Fruit fly (Drosophila melanogaster): ENCODE results near the gene CG34140.

CG34140 gene

DNA sequence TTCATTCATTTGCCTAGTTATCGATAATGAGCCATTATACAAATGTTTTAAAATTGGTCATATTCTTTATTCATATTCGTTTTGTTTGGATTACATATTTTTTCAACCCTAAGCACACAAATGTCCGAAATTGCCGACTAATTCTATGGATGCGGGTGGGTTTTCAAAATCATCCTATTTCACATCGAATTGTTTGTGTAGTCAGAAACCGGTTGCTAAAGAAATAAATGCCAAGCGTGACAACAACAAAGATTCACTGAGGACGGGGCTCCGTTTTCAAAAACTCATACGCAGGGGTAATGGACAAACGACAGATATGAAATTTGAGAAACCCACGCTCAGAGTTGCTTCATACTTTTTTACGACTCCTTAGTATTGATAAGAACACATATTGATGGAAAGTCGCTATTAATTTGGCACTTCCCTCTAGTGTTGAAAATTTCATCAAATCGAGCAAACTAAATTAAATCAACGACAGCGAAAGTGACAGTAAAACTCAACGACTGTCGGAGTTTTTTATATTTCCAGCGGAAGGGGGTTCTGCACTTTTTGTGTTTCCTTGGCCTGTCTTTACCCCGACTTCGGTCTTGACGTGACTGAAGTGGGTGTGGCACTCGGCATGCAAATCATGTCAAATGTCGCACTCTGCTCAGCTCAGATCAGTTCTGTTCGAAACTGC is 24.7 kb downstream of the CG34140 start:
- TF ChIP-seq tai (GFP tag; optimal IDR thresholded peaks at IDR 0.05) (no peak), br (GFP tag; optimal IDR thresholded peaks at IDR 0.05) (no peak), Dif (GFP tag; optimal IDR thresholded peaks at IDR 0.05; ENCODE audit: partially characterized antibody) (no peak), pan (optimal IDR thresholded peaks at IDR 0.05) (no peak), Jra (GFP tag; optimal IDR thresholded peaks at IDR 0.05) (no peak), brk (GFP tag; optimal IDR thresholded peaks at IDR 0.05) (no peak), dsf (GFP tag; optimal IDR thresholded peaks at IDR 0.05; ENCODE audit: borderline replicate concordance) (no peak), sage (GFP tag; optimal IDR thresholded peaks at IDR 0.05) (no peak)

DNA sequence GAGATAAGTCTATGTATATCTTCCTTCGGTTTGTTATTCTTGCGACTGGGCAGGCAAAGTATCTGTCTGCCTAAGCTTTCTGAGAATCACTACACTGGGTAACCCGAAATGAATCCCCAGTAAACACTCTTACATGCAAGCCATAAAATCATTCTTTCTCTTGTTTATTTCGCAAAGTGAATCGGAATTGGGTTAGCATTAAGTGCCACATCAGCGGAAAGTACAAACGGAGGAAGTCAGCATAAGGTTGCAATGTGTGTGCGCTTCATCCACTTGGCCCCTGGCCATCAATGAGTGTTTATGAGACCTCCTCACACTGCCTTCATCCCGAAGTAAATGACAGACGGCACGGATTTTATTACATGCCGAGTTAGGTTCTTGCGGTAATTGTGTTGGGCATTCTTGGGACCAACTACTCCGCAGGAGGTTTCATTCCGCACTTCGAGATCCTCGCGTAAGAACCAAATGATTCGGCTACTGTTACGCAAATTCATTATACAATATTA is 26.5 kb downstream of the CG34140 start:
- no peak for TF ChIP-seq Hr83 (GFP tag; optimal IDR thresholded peaks at IDR 0.05; ENCODE audit: poor library complexity, severe bottlenecking)
- TF ChIP-seq Abd-B (GFP tag; optimal IDR thresholded peaks at IDR 0.05), result no peak
- TF ChIP-seq dsf (GFP tag; optimal IDR thresholded peaks at IDR 0.05; ENCODE audit: borderline replicate concordance), result no peak
- TF ChIP-seq h (GFP tag; optimal IDR thresholded peaks at IDR 0.05), result no peak
- no peak for TF ChIP-seq rgr (GFP tag; optimal IDR thresholded peaks at IDR 0.05)
- no peak for TF ChIP-seq Myc (optimal IDR thresholded peaks at IDR 0.05)
- no peak for TF ChIP-seq jim (GFP tag; optimal IDR thresholded peaks at IDR 0.05)
- no peak for TF ChIP-seq brk (GFP tag; optimal IDR thresholded peaks at IDR 0.05)
- no peak for TF ChIP-seq Rel (GFP tag; optimal IDR thresholded peaks at IDR 0.05)
- no peak for TF ChIP-seq Rel (tag; optimal IDR thresholded peaks at IDR 0.05)
- TF ChIP-seq Jra (GFP tag; optimal IDR thresholded peaks at IDR 0.05), result no peak
- TF ChIP-seq CG32264 (GFP tag; optimal IDR thresholded peaks at IDR 0.05), result no peak
- TF ChIP-seq Vsx2 (GFP tag; optimal IDR thresholded peaks at IDR 0.05; ENCODE audit: partially characterized antibody), result no peak
- TF ChIP-seq Mio (GFP tag; optimal IDR thresholded peaks at IDR 0.05), result no peak
- no peak for TF ChIP-seq woc (GFP tag; optimal IDR thresholded peaks at IDR 0.05)
- no peak for TF ChIP-seq Hr78 (GFP tag; optimal IDR thresholded peaks at IDR 0.05)
- no peak for TF ChIP-seq lola (GFP tag; optimal IDR thresholded peaks at IDR 0.05)
- no peak for TF ChIP-seq foxo (GFP tag; optimal IDR thresholded peaks at IDR 0.05)
- no peak for TF ChIP-seq dmrt93B (GFP tag; optimal IDR thresholded peaks at IDR 0.05)
- no peak for TF ChIP-seq Sp1 (GFP tag; optimal IDR thresholded peaks at IDR 0.05)

DNA sequence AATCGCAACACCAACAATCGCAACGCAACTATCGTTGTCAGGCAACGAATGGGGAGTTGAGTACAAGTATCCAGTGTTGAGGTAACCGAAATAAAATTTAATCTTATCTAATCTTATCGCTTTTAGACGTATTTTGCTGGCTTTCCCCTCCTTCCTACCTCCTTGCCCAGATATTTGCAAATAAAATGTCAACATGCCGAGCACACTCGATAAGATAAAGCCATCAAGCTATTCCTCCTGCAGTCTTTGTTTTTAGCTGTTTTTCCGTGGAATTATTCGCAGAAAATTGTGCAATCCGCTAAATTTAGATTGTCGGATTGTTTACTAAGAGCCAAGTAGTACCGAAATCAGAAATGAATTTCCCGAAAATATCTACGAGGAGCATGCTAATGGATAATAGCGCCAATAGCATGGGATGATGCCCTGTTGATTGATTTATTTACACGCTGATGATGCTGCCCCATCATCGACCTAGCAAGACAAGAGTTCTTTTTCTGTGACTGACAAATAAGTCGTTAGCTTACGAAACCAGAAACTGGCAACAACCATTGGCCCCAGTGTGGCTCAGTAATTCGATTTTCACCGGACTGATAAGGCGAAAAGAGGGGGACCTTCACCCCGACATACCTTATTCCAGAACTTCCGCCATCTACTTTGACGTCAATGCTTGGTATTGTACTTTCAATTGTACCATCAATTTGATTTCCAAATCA is 27.5 kb downstream of the CG34140 start:
- TF ChIP-seq Vsx2 (GFP tag; optimal IDR thresholded peaks at IDR 0.05; ENCODE audit: partially characterized antibody), result peak; percentile 4
- TF ChIP-seq h (GFP tag; optimal IDR thresholded peaks at IDR 0.05), result peak; percentile 59
- TF ChIP-seq GATAd (GFP tag; optimal IDR thresholded peaks at IDR 0.05), result no peak
- peak; percentile 9 for TF ChIP-seq Jra (GFP tag; optimal IDR thresholded peaks at IDR 0.05)
- TF ChIP-seq rgr (GFP tag; optimal IDR thresholded peaks at IDR 0.05), result peak; percentile 17
- TF ChIP-seq foxo (GFP tag; optimal IDR thresholded peaks at IDR 0.05), result peak in 1 of 2 experiments; percentile 35
- no peak for TF ChIP-seq Sp1 (GFP tag; optimal IDR thresholded peaks at IDR 0.05)
- peak; percentile 27 for TF ChIP-seq fru (GFP tag; optimal IDR thresholded peaks at IDR 0.05)
- TF ChIP-seq OdsH (GFP tag; optimal IDR thresholded peaks at IDR 0.05), result peak; percentile 32
- no peak for TF ChIP-seq sage (GFP tag; optimal IDR thresholded peaks at IDR 0.05)
- peak; percentile 6 for TF ChIP-seq br (GFP tag; optimal IDR thresholded peaks at IDR 0.05)
- TF ChIP-seq sv (GFP tag; optimal IDR thresholded peaks at IDR 0.05), result no peak
- no peak for TF ChIP-seq Rel (GFP tag; optimal IDR thresholded peaks at IDR 0.05)
- TF ChIP-seq Rel (tag; optimal IDR thresholded peaks at IDR 0.05), result peak; percentile 56
- no peak for TF ChIP-seq lola (GFP tag; optimal IDR thresholded peaks at IDR 0.05)
- peak; percentile 39 for TF ChIP-seq brk (GFP tag; optimal IDR thresholded peaks at IDR 0.05)
- no peak for TF ChIP-seq N (GFP tag; optimal IDR thresholded peaks at IDR 0.05)
- TF ChIP-seq Hnf4 (GFP tag; optimal IDR thresholded peaks at IDR 0.05), result peak; percentile 35
- peak; percentile 6 for TF ChIP-seq psq (GFP tag; optimal IDR thresholded peaks at IDR 0.05)
- TF ChIP-seq CrebA (GFP tag; optimal IDR thresholded peaks at IDR 0.05; ENCODE audit: borderline replicate concordance), result no peak
- no peak for TF ChIP-seq dmrt93B (GFP tag; optimal IDR thresholded peaks at IDR 0.05)

DNA sequence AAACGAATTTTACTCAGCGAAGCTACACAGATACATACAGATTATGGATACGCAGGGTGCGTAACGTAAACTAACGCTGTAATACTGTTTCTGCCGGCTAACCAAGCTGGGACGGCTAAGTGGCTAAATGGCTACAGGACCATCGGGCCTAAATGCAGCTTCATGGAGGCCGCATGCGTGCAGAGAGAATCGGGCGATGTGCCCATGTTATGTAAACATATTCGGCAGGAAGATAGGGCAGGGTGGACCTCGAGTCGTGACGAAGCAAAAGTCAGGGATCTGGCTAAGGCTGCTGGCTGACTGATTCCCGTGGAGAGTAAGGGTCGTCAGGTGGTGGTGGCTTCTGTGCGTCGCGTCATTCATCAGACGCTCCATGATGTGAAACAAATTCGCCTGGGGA is 30.6 kb downstream of the CG34140 start:
- TF ChIP-seq jim (GFP tag; optimal IDR thresholded peaks at IDR 0.05) (no peak), lola (GFP tag; optimal IDR thresholded peaks at IDR 0.05) (no peak)
